Worm (Caenorhabditis elegans) whole organism, L3 larva: ENCODE measurements around the gene D1079.1.

Experiments
- R02D3.7 ChIP-seq: fragments of 150-350 bp; optimal IDR thresholded peaks from 2 replicates; lab custom pipeline; 2014; ENCODE audit warnings: missing biosample characterization, missing genetic modification characterization
- ZK546.5 ChIP-seq: sonication (generic microtip); optimal IDR thresholded peaks from 2 replicates; lab custom pipeline; 2017; ENCODE audit warnings: missing biosample characterization, missing genetic modification characterization
- aly-2 ChIP-seq: fragments of 150-350 bp; optimal IDR thresholded peaks from 2 replicates; lab custom pipeline; 2014; ENCODE audit warnings: missing biosample characterization, missing genetic modification characterization
- ama-1 ChIP-seq: fragments of 150-350 bp; optimal IDR thresholded peaks from 2 replicates; lab custom pipeline; 2018
- ceh-16 ChIP-seq: sonication (generic microtip); optimal IDR thresholded peaks from 2 replicates; lab custom pipeline; 2017; ENCODE audit warnings: missing biosample characterization, missing genetic modification characterization
- ceh-28 ChIP-seq: fragments of 150-350 bp; optimal IDR thresholded peaks from 2 replicates; lab custom pipeline; 2014; ENCODE audit warnings: missing biosample characterization, missing genetic modification reagents, missing genetic modification characterization
- egl-27 ChIP-seq: sonication (generic microtip); optimal IDR thresholded peaks from 4 replicates; lab custom pipeline; 2017; ENCODE audit warnings: missing biosample characterization, missing genetic modification reagents, missing genetic modification characterization
- elt-2 ChIP-seq: sonication (generic microtip); optimal IDR thresholded peaks from 2 replicates; lab custom pipeline; 2016; ENCODE audit warnings: missing genetic modification reagents, mild to moderate bottlenecking, missing genetic modification characterization, missing compliant biosample characterization
- elt-3 ChIP-seq, 3 experiments: fragments of 150-350 bp in 1 of 3; sonication (generic microtip) in 2 of 3; optimal IDR thresholded peaks; 2 replicates in 2 of 3; 4 replicates in 1 of 3; lab custom pipeline; 2014 to 2017; ENCODE audit warnings: missing biosample characterization in 3 of 3, missing genetic modification characterization in 3 of 3
- fkh-10 ChIP-seq: sonication (generic microtip); optimal IDR thresholded peaks from 2 replicates; lab custom pipeline; 2017; ENCODE audit warnings: missing biosample characterization, missing genetic modification reagents, missing genetic modification characterization
- fkh-2 ChIP-seq: fragments of 150-350 bp; optimal IDR thresholded peaks from 2 replicates; lab custom pipeline; 2014; ENCODE audit warnings: missing biosample characterization, missing genetic modification reagents, missing genetic modification characterization
- fos-1 ChIP-seq: fragments of 150-350 bp; optimal IDR thresholded peaks from 2 replicates; lab custom pipeline; 2014; ENCODE audit warnings: missing biosample characterization, missing genetic modification characterization
- hmg-11 ChIP-seq: sonication (generic microtip); optimal IDR thresholded peaks from 2 replicates; lab custom pipeline; 2016; ENCODE audit warnings: missing genetic modification characterization, missing compliant biosample characterization
- jun-1 ChIP-seq: fragments of 150-350 bp; optimal IDR thresholded peaks from 2 replicates; lab custom pipeline; 2014; ENCODE audit warnings: missing biosample characterization, missing genetic modification reagents, missing genetic modification characterization
- lin-15B ChIP-seq: fragments of 150-350 bp; optimal IDR thresholded peaks from 2 replicates; lab custom pipeline; 2014; ENCODE audit warnings: missing biosample characterization, missing genetic modification characterization
- lin-39 ChIP-seq: fragments of 150-350 bp; optimal IDR thresholded peaks from 2 replicates; lab custom pipeline; 2018; ENCODE audit warnings: missing biosample characterization, missing genetic modification reagents, missing genetic modification characterization
- mdl-1 ChIP-seq: fragments of 150-350 bp; optimal IDR thresholded peaks from 2 replicates; lab custom pipeline; 2014; ENCODE audit warnings: missing biosample characterization, missing genetic modification characterization
- mml-1 ChIP-seq: fragments of 150-350 bp; sonication (generic microtip); optimal IDR thresholded peaks from 3 replicates; lab custom pipeline; 2014; ENCODE audit warnings: missing biosample characterization, missing genetic modification characterization
- nfya-1 ChIP-seq: sonication (generic microtip); optimal IDR thresholded peaks from 2 replicates; lab custom pipeline; 2017; ENCODE audit warnings: missing genetic modification characterization, mild to moderate bottlenecking, missing compliant biosample characterization, antibody characterized with exemption, moderate library complexity; ENCODE audit not compliant: insufficient read depth
- nhr-11 ChIP-seq: fragments of 150-350 bp; optimal IDR thresholded peaks from 2 replicates; lab custom pipeline; 2014; ENCODE audit warnings: missing biosample characterization, missing genetic modification characterization
- nhr-12 ChIP-seq: fragments of 150-350 bp; optimal IDR thresholded peaks from 2 replicates; lab custom pipeline; 2014; ENCODE audit warnings: missing biosample characterization, missing genetic modification characterization
- nhr-23 ChIP-seq: fragments of 150-350 bp; optimal IDR thresholded peaks from 2 replicates; lab custom pipeline; 2014; ENCODE audit warnings: missing biosample characterization, missing genetic modification reagents, missing genetic modification characterization
- nhr-237 ChIP-seq: fragments of 150-350 bp; optimal IDR thresholded peaks from 2 replicates; lab custom pipeline; 2014; ENCODE audit warnings: missing biosample characterization, missing genetic modification characterization
- nhr-25 ChIP-seq: sonication (generic microtip); optimal IDR thresholded peaks from 2 replicates; lab custom pipeline; 2017; ENCODE audit warnings: missing biosample characterization, missing genetic modification characterization
- nhr-28 ChIP-seq: fragments of 150-350 bp; optimal IDR thresholded peaks from 2 replicates; lab custom pipeline; 2014; ENCODE audit warnings: missing biosample characterization, missing genetic modification characterization
- nhr-43 ChIP-seq: sonication (generic microtip); optimal IDR thresholded peaks from 2 replicates; lab custom pipeline; 2016; ENCODE audit warnings: mild to moderate bottlenecking, missing genetic modification characterization, missing compliant biosample characterization; ENCODE audit not compliant: poor library complexity, severe bottlenecking
- nhr-67 ChIP-seq: fragments of 150-350 bp; optimal IDR thresholded peaks from 2 replicates; lab custom pipeline; 2014; ENCODE audit warnings: missing biosample characterization, missing genetic modification characterization
- nhr-76 ChIP-seq: fragments of 150-350 bp; sonication (generic microtip); optimal IDR thresholded peaks from 5 replicates; lab custom pipeline; 2014; ENCODE audit warnings: missing biosample characterization, missing genetic modification characterization
- pha-4 ChIP-seq: fragments of 150-350 bp; optimal IDR thresholded peaks from 2 replicates; lab custom pipeline; 2014; ENCODE audit warnings: missing biosample characterization, missing genetic modification reagents, missing genetic modification characterization
- pqm-1 ChIP-seq: fragments of 150-350 bp; optimal IDR thresholded peaks from 2 replicates; lab custom pipeline; 2017; ENCODE audit warnings: missing biosample characterization, missing genetic modification characterization, inconsistent platforms
- sea-2 ChIP-seq: fragments of 150-350 bp; sonication (generic microtip); optimal IDR thresholded peaks from 4 replicates; lab custom pipeline; 2014; ENCODE audit warnings: missing biosample characterization, missing genetic modification reagents, missing genetic modification characterization
- skn-1 ChIP-seq: fragments of 150-350 bp; optimal IDR thresholded peaks from 2 replicates; lab custom pipeline; 2014; ENCODE audit warnings: missing biosample characterization, missing genetic modification characterization
- unc-39 ChIP-seq: sonication (generic microtip); optimal IDR thresholded peaks from 4 replicates; lab custom pipeline; 2017; ENCODE audit warnings: missing biosample characterization, missing genetic modification characterization
- unc-62 ChIP-seq: fragments of 150-350 bp; sonication (generic microtip); optimal IDR thresholded peaks from 4 replicates; lab custom pipeline; 2014; ENCODE audit warnings: missing biosample characterization, missing genetic modification reagents, missing genetic modification characterization
- ztf-11 ChIP-seq: fragments of 150-350 bp; optimal IDR thresholded peaks from 2 replicates; lab custom pipeline; 2014; ENCODE audit warnings: missing biosample characterization, missing genetic modification characterization
- ztf-4 ChIP-seq: fragments of 150-350 bp; optimal IDR thresholded peaks from 2 replicates; lab custom pipeline; 2014; ENCODE audit warnings: missing biosample characterization, missing genetic modification characterization

The D1079.1 gene

DNA sequence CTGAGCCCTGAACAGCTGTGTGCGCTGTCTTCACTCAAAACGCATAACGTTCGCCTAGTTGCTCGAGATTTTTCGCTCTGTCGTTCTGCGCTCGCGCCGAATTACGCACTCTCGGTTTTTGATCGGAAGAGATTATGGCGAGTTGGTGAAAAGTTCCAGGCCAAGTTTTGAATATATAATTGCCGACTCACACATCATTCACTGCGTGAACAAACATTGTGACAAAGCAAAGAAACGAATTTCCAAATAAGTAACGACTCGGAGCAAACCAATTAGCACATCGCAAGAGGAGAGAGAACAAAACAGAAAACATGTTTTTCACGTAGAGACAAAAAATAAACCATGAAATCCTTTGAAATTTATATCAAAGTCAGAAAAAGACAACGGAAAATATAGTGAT, 32.4 kb downstream of the D1079.1 start:
- TF ChIP-seq nhr-43 (no peak), hmg-11 (tag; lab: Kevin White, UChicago) (no peak), nhr-11 (tag; lab: Kevin White, UChicago) (no peak), sea-2 (GFP tag; lab: Kevin White, UChicago) (no peak), ztf-4 (no peak)

DNA sequence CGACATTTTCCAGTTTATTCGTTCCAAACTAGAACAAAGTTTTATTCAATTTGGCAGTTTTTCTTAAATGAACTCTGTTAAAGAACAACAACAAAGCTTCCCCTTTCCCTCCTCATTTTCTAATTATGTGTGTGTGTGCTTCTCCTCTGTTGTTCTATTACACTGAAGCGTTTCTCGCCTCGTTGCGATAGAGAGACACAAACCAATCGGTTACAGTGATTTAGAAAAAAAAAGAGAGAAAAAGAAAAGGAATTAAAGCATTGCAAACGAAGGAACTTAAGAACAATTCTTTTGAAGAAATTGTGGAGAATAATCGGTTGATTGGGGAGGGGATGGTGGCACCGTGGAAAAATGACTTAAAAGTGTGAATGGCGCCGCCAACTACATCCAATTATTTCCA, 34.6 kb downstream of the D1079.1 start, which contains the start of gene cest-26:
Gene cest-26 (minus strand): TSS at position 101 of the 400 bp plus-strand sequence.
- no peak for TF ChIP-seq egl-27 (tag; lab: Kevin White, UChicago)
- peak; percentile 0 for TF ChIP-seq elt-2 (tag; lab: Kevin White, UChicago)

DNA sequence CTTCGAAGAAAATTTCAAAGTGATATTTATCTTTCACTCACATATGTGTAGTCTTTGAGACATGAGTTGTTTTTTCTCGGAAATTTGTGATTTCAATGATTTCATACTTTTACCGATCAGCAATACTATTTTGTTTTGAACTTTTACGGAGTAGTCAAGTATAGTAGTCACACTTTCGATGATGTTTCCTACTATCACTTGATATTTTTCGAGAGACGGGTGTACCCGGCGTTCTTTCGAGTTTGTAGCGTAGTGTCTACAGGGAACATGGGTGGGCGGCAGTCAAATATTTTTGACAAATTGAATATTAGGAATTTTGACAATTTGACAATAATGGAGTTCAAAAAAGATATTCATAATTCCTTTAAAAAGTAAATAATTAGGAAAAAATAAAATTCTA, 35.9 kb downstream of the D1079.1 start:
- TF ChIP-seq nhr-67 (tag; lab: Kevin White, UChicago): no peak
- no peak for TF ChIP-seq ZK546.5 (tag; lab: Kevin White, UChicago)
- no peak for TF ChIP-seq egl-27 (tag; lab: Kevin White, UChicago)
- TF ChIP-seq ceh-28 (tag; lab: Kevin White, UChicago): no peak
- TF ChIP-seq fkh-10: no peak
- no peak for TF ChIP-seq ztf-11 (tag; lab: Kevin White, UChicago)
- no peak for TF ChIP-seq aly-2 (tag; lab: Kevin White, UChicago)
- TF ChIP-seq mml-1: no peak
- TF ChIP-seq nhr-23 (tag; lab: Kevin White, UChicago): no peak

DNA sequence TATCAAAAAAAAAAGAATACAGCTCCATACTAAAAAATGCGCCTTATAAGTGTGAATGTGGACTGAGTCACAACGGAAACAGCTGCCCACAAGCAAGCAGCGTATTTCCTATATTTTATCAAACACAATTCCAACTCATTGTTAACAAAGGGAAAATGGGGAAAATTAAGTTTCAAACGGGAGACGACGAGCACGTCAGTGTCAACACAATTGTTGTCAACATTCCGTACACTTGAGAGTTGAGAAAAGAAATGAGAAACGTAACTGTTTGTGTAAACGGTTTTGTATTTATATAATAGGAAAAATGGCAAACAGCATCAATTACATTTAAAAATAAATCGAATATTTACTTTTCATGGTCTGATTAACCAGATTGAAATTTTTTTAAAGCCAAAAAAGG, 36.7 kb downstream of the D1079.1 start:
- TF ChIP-seq elt-2 (tag; lab: Kevin White, UChicago) (no peak), pha-4 (tag; lab: Kevin White, UChicago) (peak; percentile 94)

DNA sequence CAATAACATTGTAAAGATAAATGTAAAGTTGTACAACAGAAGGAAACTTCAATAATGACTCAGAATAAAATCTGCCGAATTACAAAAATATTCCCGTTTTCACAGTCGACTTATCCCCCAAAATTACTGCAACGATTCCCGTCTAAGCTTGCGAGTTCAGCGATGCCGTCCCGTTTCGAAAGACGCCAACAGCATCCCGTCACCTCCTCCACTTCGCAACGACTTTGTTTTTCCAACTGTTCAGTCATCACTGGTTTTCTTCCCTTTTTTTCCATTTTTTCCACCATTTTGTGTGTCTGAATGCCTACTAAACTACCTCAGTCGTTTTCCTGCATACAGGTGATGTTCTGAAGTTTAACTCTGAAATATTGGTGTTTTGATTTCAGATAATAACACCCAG, 37.7 kb downstream of the D1079.1 start, which contains the start of gene F15A8.1:
Gene F15A8.1 (plus strand): TSS at position 301 of the 400 bp plus-strand sequence.
- TF ChIP-seq ZK546.5 (tag; lab: Kevin White, UChicago) (no peak), fkh-2 (tag; lab: Kevin White, UChicago) (no peak), pqm-1 (no peak), egl-27 (tag; lab: Kevin White, UChicago) (no peak)

DNA sequence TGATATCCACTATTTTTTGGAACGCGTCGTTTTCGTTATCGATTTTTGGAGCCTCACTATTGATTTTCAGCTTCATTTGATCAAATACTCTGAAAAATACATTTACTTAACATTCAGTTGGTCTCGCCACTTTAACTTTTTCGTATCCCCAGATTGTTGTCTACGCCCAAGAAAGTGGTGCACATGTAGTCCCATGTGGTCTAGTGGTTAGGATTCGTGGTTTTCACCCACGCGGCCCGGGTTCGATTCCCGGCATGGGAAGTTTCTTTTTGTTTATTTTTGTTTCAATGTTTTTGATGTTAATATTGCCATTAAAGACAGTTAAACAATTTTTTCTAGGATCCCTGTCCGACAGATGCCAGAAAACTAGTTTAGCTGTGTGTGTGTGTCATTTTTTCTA, 41.1 kb downstream of the D1079.1 start:
- TF ChIP-seq mdl-1 (tag; lab: Kevin White, UChicago): peak; percentile 6
- no peak for TF ChIP-seq nhr-28
- TF ChIP-seq ceh-28 (tag; lab: Kevin White, UChicago): peak; percentile 17
- TF ChIP-seq nfya-1: peak; percentile 43
- peak; percentile 18 for TF ChIP-seq nhr-25
- no peak for TF ChIP-seq nhr-67 (tag; lab: Kevin White, UChicago)
- no peak for TF ChIP-seq nhr-237 (tag; lab: Kevin White, UChicago)
- TF ChIP-seq pqm-1: peak; percentile 7
- peak; percentile 23 for TF ChIP-seq nhr-76
- TF ChIP-seq elt-2 (tag; lab: Kevin White, UChicago): peak; percentile 8
- TF ChIP-seq nhr-11 (tag; lab: Kevin White, UChicago): peak; percentile 12
- TF ChIP-seq hmg-11 (tag; lab: Kevin White, UChicago): peak; percentile 54
- peak; percentile 51 for TF ChIP-seq jun-1
- TF ChIP-seq ztf-4: no peak
- peak; percentile 12 for TF ChIP-seq nhr-43
- no peak for TF ChIP-seq nhr-12 (tag; lab: Kevin White, UChicago)
- TF ChIP-seq pha-4 (tag; lab: Kevin White, UChicago): peak; percentile 24

DNA sequence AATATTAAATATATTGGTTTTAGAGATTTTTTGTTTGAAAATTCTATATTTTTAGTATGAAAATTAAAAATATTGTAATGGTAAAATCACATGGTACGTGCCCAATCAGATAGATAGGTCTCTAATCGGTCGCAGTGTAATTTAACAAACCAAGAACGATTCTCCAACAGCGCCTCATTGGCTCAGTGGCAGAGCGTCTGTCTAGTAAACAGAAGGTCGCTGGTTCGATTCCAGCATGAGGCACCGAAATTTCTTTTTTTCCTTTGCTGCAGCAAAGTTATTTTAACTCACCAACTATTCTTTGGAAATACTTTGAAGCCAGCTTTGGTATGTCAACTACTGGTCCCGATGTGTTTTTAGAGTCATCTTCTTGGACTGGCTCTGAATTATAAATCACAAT, 41.9 kb downstream of the D1079.1 start:
- TF ChIP-seq nhr-43 (peak; percentile 59), nfya-1 (peak; percentile 53), ama-1 (lab: Kevin White, UChicago) (no peak), ceh-28 (tag; lab: Kevin White, UChicago) (no peak), fkh-2 (tag; lab: Kevin White, UChicago) (no peak), hmg-11 (tag; lab: Kevin White, UChicago) (peak; percentile 34), pqm-1 (no peak), lin-39 (tag; lab: Kevin White, UChicago) (no peak), fkh-10 (no peak), mdl-1 (tag; lab: Kevin White, UChicago) (no peak), aly-2 (tag; lab: Kevin White, UChicago) (no peak), skn-1 (tag; lab: Kevin White, UChicago) (no peak), lin-15B (tag; lab: Kevin White, UChicago) (no peak), pha-4 (tag; lab: Kevin White, UChicago) (peak; percentile 50), unc-62 (no peak), ZK546.5 (tag; lab: Kevin White, UChicago) (no peak), nhr-76 (no peak), elt-3 (tag; optimal IDR thresholded peaks at IDR 0.05; lab: Kevin White, UChicago) (no peak), R02D3.7 (tag; lab: Kevin White, UChicago) (no peak), ceh-16 (tag; lab: Kevin White, UChicago) (no peak), egl-27 (tag; lab: Kevin White, UChicago) (no peak), elt-2 (tag; lab: Kevin White, UChicago) (peak; percentile 33), fos-1 (tag; lab: Kevin White, UChicago) (no peak), unc-39 (no peak), nhr-25 (no peak)
